Worm (Caenorhabditis elegans) whole organism, early embryonic: ENCODE results near the gene C15H9.4.

Experiments used
- B0310.2 ChIP-seq: sonication (generic microtip); optimal IDR thresholded peaks from 2 replicates; lab custom pipeline; 2016; ENCODE audit warnings: mild to moderate bottlenecking, missing genetic modification characterization, missing compliant biosample characterization
- F13C5.2 ChIP-seq: sonication (generic microtip); optimal IDR thresholded peaks from 2 replicates; lab custom pipeline; 2017; ENCODE audit warnings: mild to moderate bottlenecking, missing genetic modification characterization, inconsistent platforms, missing compliant biosample characterization
- aly-1 ChIP-seq: sonication (generic microtip); optimal IDR thresholded peaks from 2 replicates; lab custom pipeline; 2016; ENCODE audit warnings: missing genetic modification characterization, missing compliant biosample characterization
- ama-1 ChIP-seq: fragments of 150-350 bp; optimal IDR thresholded peaks from 2 replicates; lab custom pipeline; 2014
- ceh-13 ChIP-seq: fragments of 200-800 bp; sonication (Bioruptor generic); optimal IDR thresholded peaks from 2 replicates; lab custom pipeline; 2018; ENCODE audit warnings: mild to moderate bottlenecking, missing genetic modification characterization, missing compliant biosample characterization
- ceh-36 ChIP-seq: sonication (generic microtip); optimal IDR thresholded peaks from 2 replicates; lab custom pipeline; 2016; ENCODE audit warnings: missing genetic modification characterization, inconsistent platforms, missing compliant biosample characterization
- ets-7 ChIP-seq: sonication (generic microtip); optimal IDR thresholded peaks from 2 replicates; lab custom pipeline; 2016; ENCODE audit warnings: missing genotype, missing genetic modification characterization, missing compliant biosample characterization
- flt-1 ChIP-seq: fragments of 200-800 bp; sonication (Bioruptor generic); IDR thresholded peaks from 2 replicates; pipeline ENCODE4 v1.3.6; 2022; ENCODE audit warnings: missing genetic modification characterization, missing compliant biosample characterization
- hmbx-1 ChIP-seq: sonication (generic microtip); optimal IDR thresholded peaks from 2 replicates; lab custom pipeline; 2016; ENCODE audit warnings: mild to moderate bottlenecking, missing genetic modification characterization, missing compliant biosample characterization
- hmg-4 ChIP-seq: fragments of 200-800 bp; sonication (Bioruptor generic); optimal IDR thresholded peaks from 2 replicates; lab custom pipeline; 2018; ENCODE audit warnings: mild to moderate bottlenecking, missing genetic modification characterization, missing compliant biosample characterization
- hnd-1 ChIP-seq: sonication (generic microtip); optimal IDR thresholded peaks from 2 replicates; lab custom pipeline; 2016; ENCODE audit warnings: missing genetic modification characterization, missing compliant biosample characterization
- pes-1 ChIP-seq: fragments of 200-800 bp; sonication (Bioruptor generic); IDR thresholded peaks from 2 replicates; pipeline ENCODE4 v1.3.6; 2022; ENCODE audit warnings: missing genetic modification reagents, missing genetic modification characterization, missing compliant biosample characterization
- scrt-1 ChIP-seq: fragments of 200-800 bp; sonication (Bioruptor generic); IDR thresholded peaks from 2 replicates; pipeline ENCODE4 v1.3.6; 2022; ENCODE audit warnings: missing genetic modification characterization, missing compliant biosample characterization
- sea-1 ChIP-seq: fragments of 200-800 bp; sonication (Bioruptor generic); conservative IDR thresholded peaks from 2 replicates; pipeline ENCODE4 v1.3.6; 2022; ENCODE audit warnings: missing genetic modification characterization, missing compliant biosample characterization
- tbx-11 ChIP-seq: fragments of 200-800 bp; sonication (Bioruptor generic); IDR thresholded peaks from 2 replicates; pipeline ENCODE4 v1.3.6; 2022; ENCODE audit warnings: missing genetic modification characterization, missing compliant biosample characterization
- tbx-37 ChIP-seq: fragments of 200-800 bp; sonication (Bioruptor generic); conservative IDR thresholded peaks from 2 replicates; pipeline ENCODE4 v1.3.6; 2022; ENCODE audit warnings: missing genetic modification reagents, missing genetic modification characterization, missing compliant biosample characterization
- tra-4 ChIP-seq: sonication (generic microtip); optimal IDR thresholded peaks from 2 replicates; lab custom pipeline; 2017; ENCODE audit warnings: missing genetic modification characterization, missing compliant biosample characterization

The C15H9.4 gene

ce11 chrX:6098420-6098819 is 977 bp downstream of the C15H9.4 start:
- TF ChIP-seq flt-1 = no peak
- no peak for TF ChIP-seq tbx-37 (GFP tag; lab: Robert Waterston, UW)
- no peak for TF ChIP-seq tra-4 (tag; lab: Kevin White, UChicago)
- TF ChIP-seq scrt-1 (GFP tag; lab: Robert Waterston, UW) = no peak
- no peak for TF ChIP-seq B0310.2 (tag; lab: Kevin White, UChicago)
- no peak for TF ChIP-seq ets-7 (tag; lab: Kevin White, UChicago)
- no peak for TF ChIP-seq hnd-1 (tag; lab: Kevin White, UChicago)
- TF ChIP-seq hmbx-1 (tag; lab: Kevin White, UChicago) = no peak
- no peak for TF ChIP-seq aly-1 (tag; lab: Kevin White, UChicago)
- TF ChIP-seq ceh-13 (GFP tag; lab: Kevin White, UChicago) = no peak
- no peak for TF ChIP-seq ceh-36
- no peak for TF ChIP-seq sea-1 (GFP tag; lab: Robert Waterston, UW)
- no peak for TF ChIP-seq pes-1 (GFP tag; lab: Robert Waterston, UW)
- no peak for TF ChIP-seq ama-1 (lab: Kevin White, UChicago)
- TF ChIP-seq F13C5.2 (tag; lab: Kevin White, UChicago) = no peak
- TF ChIP-seq hmg-4 (GFP tag; lab: Kevin White, UChicago) = no peak
- no peak for TF ChIP-seq tbx-11

ce11 chrX:6100395-6101099 is 3.1 kb downstream of the C15H9.4 start:
- TF ChIP-seq flt-1 (no peak), tra-4 (tag; lab: Kevin White, UChicago) (no peak), ceh-36 (no peak), ama-1 (lab: Kevin White, UChicago) (no peak), B0310.2 (tag; lab: Kevin White, UChicago) (no peak), hmbx-1 (tag; lab: Kevin White, UChicago) (no peak), ets-7 (tag; lab: Kevin White, UChicago) (no peak), tbx-37 (GFP tag; lab: Robert Waterston, UW) (no peak), sea-1 (GFP tag; lab: Robert Waterston, UW) (no peak), hmg-4 (GFP tag; lab: Kevin White, UChicago) (no peak), ceh-13 (GFP tag; lab: Kevin White, UChicago) (no peak), aly-1 (tag; lab: Kevin White, UChicago) (no peak), pes-1 (GFP tag; lab: Robert Waterston, UW) (no peak), hnd-1 (tag; lab: Kevin White, UChicago) (no peak), tbx-11 (no peak), F13C5.2 (tag; lab: Kevin White, UChicago) (no peak), scrt-1 (GFP tag; lab: Robert Waterston, UW) (no peak)

DNA sequence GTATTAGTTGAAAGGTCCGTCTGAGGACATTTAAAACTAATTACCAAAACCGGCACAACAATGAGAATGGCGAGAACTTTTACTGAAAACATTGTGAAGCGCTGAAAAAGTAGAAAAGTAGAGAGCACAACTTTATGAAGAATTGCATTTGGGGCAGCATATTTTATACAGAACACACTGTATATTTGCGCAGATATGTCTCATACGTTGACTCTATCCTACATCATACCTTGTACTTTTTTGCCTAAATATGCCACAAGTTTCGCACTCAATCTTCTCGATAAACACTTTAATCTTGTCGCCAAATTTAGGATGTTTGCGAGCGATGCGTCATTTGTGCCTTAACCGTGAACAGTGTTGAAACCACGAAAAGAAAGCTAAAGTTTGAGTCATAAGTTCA is 5.9 kb downstream of the C15H9.4 start, which contains the start of gene C15H9.11:
Gene C15H9.11, minus strand, starts transcription at position 101 of the 400 bp plus-strand sequence.
- TF ChIP-seq aly-1 (tag; lab: Kevin White, UChicago) (no peak), sea-1 (GFP tag; lab: Robert Waterston, UW) (no peak), scrt-1 (GFP tag; lab: Robert Waterston, UW) (no peak), ama-1 (lab: Kevin White, UChicago) (no peak), ets-7 (tag; lab: Kevin White, UChicago) (no peak), pes-1 (GFP tag; lab: Robert Waterston, UW) (no peak), hmg-4 (GFP tag; lab: Kevin White, UChicago) (no peak), tbx-37 (GFP tag; lab: Robert Waterston, UW) (no peak), ceh-13 (GFP tag; lab: Kevin White, UChicago) (no peak), tra-4 (tag; lab: Kevin White, UChicago) (no peak), hmbx-1 (tag; lab: Kevin White, UChicago) (no peak)

DNA sequence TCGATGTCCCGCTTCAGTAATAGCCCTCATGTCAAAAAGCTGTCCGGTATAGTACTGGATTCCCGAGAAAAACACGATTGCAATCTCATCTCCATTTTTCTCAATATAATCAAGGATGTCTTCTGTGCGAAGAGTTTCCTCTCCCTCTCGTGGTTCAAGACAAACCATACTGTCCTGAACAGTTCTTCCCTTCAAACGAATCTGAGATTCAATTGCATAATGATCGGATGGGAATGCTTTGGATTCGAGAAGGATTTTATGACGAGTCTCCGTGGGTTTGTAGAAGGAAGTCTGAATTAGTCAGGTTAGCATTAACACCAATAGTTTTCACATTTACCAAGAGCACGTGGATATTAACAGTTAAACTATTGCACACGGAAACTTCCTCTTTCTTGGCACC is 10.5 kb downstream of the C15H9.4 start:
- no peak for TF ChIP-seq hnd-1 (tag; lab: Kevin White, UChicago)
- no peak for TF ChIP-seq flt-1
- no peak for TF ChIP-seq F13C5.2 (tag; lab: Kevin White, UChicago)
- TF ChIP-seq sea-1 (GFP tag; lab: Robert Waterston, UW) = no peak
- TF ChIP-seq ceh-36 = no peak
- no peak for TF ChIP-seq ets-7 (tag; lab: Kevin White, UChicago)
- no peak for TF ChIP-seq tbx-37 (GFP tag; lab: Robert Waterston, UW)

ce11 chrX:6109288-6109770 is 11.9 kb downstream of the C15H9.4 start, which contains the start of gene kynu-1:
Gene kynu-1, minus strand, starts transcription at chrX:6109338.
- no peak for TF ChIP-seq sea-1 (GFP tag; lab: Robert Waterston, UW)

- TF ChIP-seq ama-1 (lab: Kevin White, UChicago) = no peak
- TF ChIP-seq tbx-11 = no peak
- TF ChIP-seq aly-1 (tag; lab: Kevin White, UChicago) = no peak
- no peak for TF ChIP-seq B0310.2 (tag; lab: Kevin White, UChicago)
- TF ChIP-seq sea-1 (GFP tag; lab: Robert Waterston, UW) = no peak
- no peak for TF ChIP-seq hmg-4 (GFP tag; lab: Kevin White, UChicago)
- no peak for TF ChIP-seq pes-1 (GFP tag; lab: Robert Waterston, UW)
- no peak for TF ChIP-seq ceh-36
- no peak for TF ChIP-seq ceh-13 (GFP tag; lab: Kevin White, UChicago)
- no peak for TF ChIP-seq tra-4 (tag; lab: Kevin White, UChicago)
- TF ChIP-seq hnd-1 (tag; lab: Kevin White, UChicago) = no peak
- no peak for TF ChIP-seq hmbx-1 (tag; lab: Kevin White, UChicago)
- TF ChIP-seq F13C5.2 (tag; lab: Kevin White, UChicago) = no peak
- no peak for TF ChIP-seq ets-7 (tag; lab: Kevin White, UChicago)
- no peak for TF ChIP-seq flt-1
Observed at ce11 chrX:6112817-6113216, 15.4 kb downstream of the C15H9.4 start, which contains the start of gene prx-3. Gene prx-3, minus strand, starts transcription at chrX:6112917.

DNA sequence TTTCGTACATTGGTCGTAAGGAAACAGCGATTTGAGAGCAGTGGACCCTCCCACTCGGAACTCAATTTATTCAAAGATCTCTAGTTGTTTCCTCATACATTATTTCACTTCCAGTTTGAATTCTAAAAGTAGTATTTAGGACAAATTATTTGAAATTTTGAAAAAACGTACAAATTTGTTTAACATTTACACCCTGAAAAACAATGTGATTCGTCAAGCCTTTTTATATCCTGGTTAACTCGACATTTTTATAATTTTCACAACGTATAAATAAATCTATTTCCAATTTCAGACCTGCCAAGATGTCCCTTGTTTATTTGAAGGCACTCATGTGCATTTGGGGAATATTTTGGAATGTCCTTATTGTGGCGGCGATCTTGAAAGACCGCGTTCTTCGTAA is 18.1 kb downstream of the C15H9.4 start, which contains the start of gene C15H9.3:
Gene C15H9.3, plus strand, starts transcription at position 301 of the 400 bp plus-strand sequence.
- TF ChIP-seq aly-1 (tag; lab: Kevin White, UChicago) (no peak), hmbx-1 (tag; lab: Kevin White, UChicago) (no peak), ets-7 (tag; lab: Kevin White, UChicago) (no peak), sea-1 (GFP tag; lab: Robert Waterston, UW) (no peak), hnd-1 (tag; lab: Kevin White, UChicago) (no peak), tbx-11 (no peak), tra-4 (tag; lab: Kevin White, UChicago) (no peak), flt-1 (no peak), ama-1 (lab: Kevin White, UChicago) (no peak), ceh-13 (GFP tag; lab: Kevin White, UChicago) (no peak), tbx-37 (GFP tag; lab: Robert Waterston, UW) (no peak), F13C5.2 (tag; lab: Kevin White, UChicago) (no peak), hmg-4 (GFP tag; lab: Kevin White, UChicago) (no peak), scrt-1 (GFP tag; lab: Robert Waterston, UW) (no peak), ceh-36 (no peak), B0310.2 (tag; lab: Kevin White, UChicago) (no peak)
